Worm (Caenorhabditis elegans) whole organism, early embryonic: ENCODE data around the gene nra-3.

Experiments
- F13C5.2 ChIP-seq: sonication (generic microtip); optimal IDR thresholded peaks from 2 replicates; lab custom pipeline; 2017; ENCODE audit warnings: mild to moderate bottlenecking, missing genetic modification characterization, inconsistent platforms, missing compliant biosample characterization
- ama-1 ChIP-seq: fragments of 150-350 bp; optimal IDR thresholded peaks from 2 replicates; lab custom pipeline; 2014
- ets-7 ChIP-seq: sonication (generic microtip); optimal IDR thresholded peaks from 2 replicates; lab custom pipeline; 2016; ENCODE audit warnings: missing genotype, missing genetic modification characterization, missing compliant biosample characterization
- hmbx-1 ChIP-seq: sonication (generic microtip); optimal IDR thresholded peaks from 2 replicates; lab custom pipeline; 2016; ENCODE audit warnings: mild to moderate bottlenecking, missing genetic modification characterization, missing compliant biosample characterization
- hmg-4 ChIP-seq: fragments of 200-800 bp; sonication (Bioruptor generic); optimal IDR thresholded peaks from 2 replicates; lab custom pipeline; 2018; ENCODE audit warnings: mild to moderate bottlenecking, missing genetic modification characterization, missing compliant biosample characterization
- hnd-1 ChIP-seq: sonication (generic microtip); optimal IDR thresholded peaks from 2 replicates; lab custom pipeline; 2016; ENCODE audit warnings: missing genetic modification characterization, missing compliant biosample characterization
- pes-1 ChIP-seq: fragments of 200-800 bp; sonication (Bioruptor generic); IDR thresholded peaks from 2 replicates; pipeline ENCODE4 v1.3.6; 2022; ENCODE audit warnings: missing genetic modification reagents, missing genetic modification characterization, missing compliant biosample characterization
- scrt-1 ChIP-seq: fragments of 200-800 bp; sonication (Bioruptor generic); IDR thresholded peaks from 2 replicates; pipeline ENCODE4 v1.3.6; 2022; ENCODE audit warnings: missing genetic modification characterization, missing compliant biosample characterization
- sea-1 ChIP-seq: fragments of 200-800 bp; sonication (Bioruptor generic); conservative IDR thresholded peaks from 2 replicates; pipeline ENCODE4 v1.3.6; 2022; ENCODE audit warnings: missing genetic modification characterization, missing compliant biosample characterization
- tbx-11 ChIP-seq: fragments of 200-800 bp; sonication (Bioruptor generic); IDR thresholded peaks from 2 replicates; pipeline ENCODE4 v1.3.6; 2022; ENCODE audit warnings: missing genetic modification characterization, missing compliant biosample characterization
- tbx-37 ChIP-seq: fragments of 200-800 bp; sonication (Bioruptor generic); conservative IDR thresholded peaks from 2 replicates; pipeline ENCODE4 v1.3.6; 2022; ENCODE audit warnings: missing genetic modification reagents, missing genetic modification characterization, missing compliant biosample characterization
- tra-4 ChIP-seq: sonication (generic microtip); optimal IDR thresholded peaks from 2 replicates; lab custom pipeline; 2017; ENCODE audit warnings: missing genetic modification characterization, missing compliant biosample characterization

DNA sequence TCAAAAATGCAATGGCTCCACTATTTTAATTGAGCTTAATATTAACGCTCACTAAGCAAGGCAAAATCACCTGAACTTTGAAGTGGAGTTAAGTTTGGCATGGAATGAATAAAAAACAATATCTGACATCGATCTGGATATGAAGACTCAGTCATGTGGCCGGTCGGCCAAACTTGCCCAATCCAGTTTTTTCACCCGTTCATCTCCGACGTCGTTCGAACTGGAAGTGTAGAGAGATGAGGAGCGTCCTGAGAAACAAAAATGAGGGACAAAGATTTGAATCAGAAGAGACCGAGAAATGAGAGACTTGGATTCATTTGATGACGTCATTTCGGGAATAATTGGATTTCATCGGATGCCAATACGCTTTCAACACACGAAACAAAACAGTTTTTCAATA is 6.8 kb upstream of the nra-3 start:
- TF ChIP-seq sea-1 (no peak), pes-1 (GFP tag; lab: Robert Waterston, UW) (no peak), tbx-11 (GFP tag; lab: Robert Waterston, UW) (no peak), hmbx-1 (no peak), hnd-1 (tag; lab: Kevin White, UChicago) (no peak), tbx-37 (GFP tag; lab: Robert Waterston, UW) (no peak), ets-7 (no peak), ama-1 (lab: Kevin White, UChicago) (no peak), hmg-4 (GFP tag; lab: Kevin White, UChicago) (no peak), F13C5.2 (tag; lab: Kevin White, UChicago) (no peak), scrt-1 (GFP tag; lab: Robert Waterston, UW) (no peak), tra-4 (no peak)
